Worm (Caenorhabditis elegans) whole organism, L1 larva: ENCODE measurements around the gene K09C8.2.

ENCODE experiments used
- F16B12.6 ChIP-seq: fragments of 150-350 bp; optimal IDR thresholded peaks from 2 replicates; lab custom pipeline; 2014; ENCODE audit warnings: missing biosample characterization, missing genetic modification characterization
- ama-1 ChIP-seq: fragments of 150-350 bp; optimal IDR thresholded peaks from 2 replicates; lab custom pipeline; 2014
- ceh-63 ChIP-seq: fragments of 200-800 bp; sonication (Bioruptor generic); optimal IDR thresholded peaks from 2 replicates; lab custom pipeline; 2018; ENCODE audit warnings: mild to moderate bottlenecking, missing genetic modification characterization, missing compliant biosample characterization
- ceh-88 ChIP-seq: fragments of 200-800 bp; sonication (Bioruptor generic); IDR thresholded peaks from 2 replicates; pipeline ENCODE4 v1.3.6; 2022; ENCODE audit warnings: missing genetic modification characterization, missing compliant biosample characterization
- ceh-90 ChIP-seq: sonication (generic microtip); optimal IDR thresholded peaks from 2 replicates; lab custom pipeline; 2016; ENCODE audit warnings: missing genetic modification characterization, missing compliant biosample characterization
- efl-1 ChIP-seq, 4 experiments: fragments of 150-350 bp; optimal IDR thresholded peaks in 3 of 4; peaks in 1 of 4; 1 replicate in 1 of 4; 2 replicates in 3 of 4; lab custom pipeline; 2014; ENCODE audit warnings: missing biosample characterization in 2 of 4, missing genetic modification characterization in 2 of 4, missing genetic modification reagents in 2 of 4
- efl-3 ChIP-seq: fragments of 200-800 bp; sonication (Bioruptor generic); optimal IDR thresholded peaks from 2 replicates; lab custom pipeline; 2018; ENCODE audit warnings: mild to moderate bottlenecking, missing genetic modification characterization, missing compliant biosample characterization
- egl-27 ChIP-seq, 2 experiments: fragments of 150-350 bp in 1 of 2; sonication (generic microtip); optimal IDR thresholded peaks; 3 replicates each; lab custom pipeline; 2017 to 2018; ENCODE audit warnings: missing biosample characterization in 2 of 2, missing genetic modification characterization in 2 of 2, missing genetic modification reagents in 2 of 2
- elt-2 ChIP-seq: sonication (generic microtip); optimal IDR thresholded peaks from 2 replicates; lab custom pipeline; 2016; ENCODE audit warnings: missing genetic modification characterization, mild to moderate bottlenecking, inconsistent platforms, missing compliant biosample characterization, missing genetic modification reagents
- fkh-4 ChIP-seq: sonication (generic microtip); optimal IDR thresholded peaks from 2 replicates; lab custom pipeline; 2016; ENCODE audit warnings: missing compliant biosample characterization, missing genetic modification characterization, borderline replicate concordance
- fkh-8 ChIP-seq: sonication (generic microtip); optimal IDR thresholded peaks from 2 replicates; lab custom pipeline; 2016; ENCODE audit warnings: mild to moderate bottlenecking, missing genetic modification characterization, missing compliant biosample characterization
- fos-1 ChIP-seq: fragments of 150-350 bp; optimal IDR thresholded peaks from 2 replicates; lab custom pipeline; 2014; ENCODE audit warnings: missing biosample characterization, missing genetic modification characterization
- grh-1 ChIP-seq: fragments of 200-800 bp; sonication (Bioruptor generic); IDR thresholded peaks from 2 replicates; pipeline ENCODE4 v1.3.6; 2022; ENCODE audit warnings: missing genetic modification reagents, missing genetic modification characterization, missing compliant biosample characterization
- hlh-4 ChIP-seq: sonication (generic microtip); optimal IDR thresholded peaks from 2 replicates; lab custom pipeline; 2016; ENCODE audit warnings: mild to moderate bottlenecking, missing genetic modification characterization, missing compliant biosample characterization
- irx-1 ChIP-seq: sonication (generic microtip); optimal IDR thresholded peaks from 2 replicates; lab custom pipeline; 2016; ENCODE audit warnings: missing genetic modification characterization, missing compliant biosample characterization
- isw-1 ChIP-seq: fragments of 200-800 bp; sonication (Bioruptor generic); IDR thresholded peaks from 2 replicates; pipeline ENCODE4 v1.3.6; 2022; ENCODE audit warnings: missing genetic modification characterization, missing compliant biosample characterization
- jun-1 ChIP-seq: fragments of 150-350 bp; optimal IDR thresholded peaks from 2 replicates; lab custom pipeline; 2014; ENCODE audit warnings: missing biosample characterization, missing genetic modification reagents, missing genetic modification characterization
- lin-39 ChIP-seq: fragments of 150-350 bp; optimal IDR thresholded peaks from 2 replicates; lab custom pipeline; 2014; ENCODE audit warnings: missing biosample characterization, missing genetic modification reagents, missing genetic modification characterization
- nhr-11 ChIP-seq: fragments of 150-350 bp; optimal IDR thresholded peaks from 2 replicates; lab custom pipeline; 2014; ENCODE audit warnings: missing biosample characterization, missing genetic modification characterization
- nhr-12 ChIP-seq: sonication (generic microtip); optimal IDR thresholded peaks from 2 replicates; lab custom pipeline; 2017; ENCODE audit warnings: missing biosample characterization, missing genetic modification characterization
- nhr-28 ChIP-seq: fragments of 150-350 bp; optimal IDR thresholded peaks from 2 replicates; lab custom pipeline; 2014; ENCODE audit warnings: missing biosample characterization, missing genetic modification characterization
- nhr-84 ChIP-seq: sonication (generic microtip); optimal IDR thresholded peaks from 2 replicates; lab custom pipeline; 2017; ENCODE audit warnings: missing biosample characterization, missing genetic modification characterization
- pag-3 ChIP-seq: sonication (generic microtip); optimal IDR thresholded peaks from 2 replicates; lab custom pipeline; 2017; ENCODE audit warnings: missing genetic modification characterization, mild to moderate bottlenecking, missing compliant biosample characterization, antibody characterized with exemption, borderline replicate concordance; ENCODE audit not compliant: insufficient read depth
- pqm-1 ChIP-seq: sonication (generic microtip); optimal IDR thresholded peaks from 3 replicates; lab custom pipeline; 2017; ENCODE audit warnings: missing biosample characterization, missing genetic modification characterization
- rnt-1 ChIP-seq: sonication (generic microtip); optimal IDR thresholded peaks from 2 replicates; lab custom pipeline; 2016; ENCODE audit warnings: mild to moderate bottlenecking, missing genetic modification characterization, moderate library complexity, missing compliant biosample characterization
- sup-37 ChIP-seq: fragments of 200-800 bp; sonication (Bioruptor generic); optimal IDR thresholded peaks from 2 replicates; lab custom pipeline; 2018; ENCODE audit warnings: mild to moderate bottlenecking, missing genetic modification characterization, missing compliant biosample characterization
- swsn-7 ChIP-seq: sonication (generic microtip); optimal IDR thresholded peaks from 2 replicates; lab custom pipeline; 2016; ENCODE audit warnings: missing genetic modification characterization, missing compliant biosample characterization
- tlp-1 ChIP-seq: fragments of 150-350 bp; optimal IDR thresholded peaks from 2 replicates; lab custom pipeline; 2014; ENCODE audit warnings: missing biosample characterization, missing genetic modification characterization
- vab-15 ChIP-seq: sonication (generic microtip); optimal IDR thresholded peaks from 2 replicates; lab custom pipeline; 2017; ENCODE audit warnings: missing genotype, mild to moderate bottlenecking, missing genetic modification characterization, missing compliant biosample characterization
- zag-1 ChIP-seq: fragments of 150-350 bp; optimal IDR thresholded peaks from 2 replicates; lab custom pipeline; 2014; ENCODE audit warnings: missing biosample characterization, missing genetic modification characterization
- zip-4 ChIP-seq: fragments of 200-800 bp; sonication (Bioruptor generic); optimal IDR thresholded peaks from 2 replicates; lab custom pipeline; 2018; ENCODE audit warnings: mild to moderate bottlenecking, missing genetic modification characterization, moderate library complexity, missing compliant biosample characterization
- ztf-11 ChIP-seq, 2 experiments: sonication (generic microtip); optimal IDR thresholded peaks; 2 replicates each; lab custom pipeline; 2016 to 2017; ENCODE audit warnings: missing genetic modification characterization in 2 of 2, missing biosample characterization in 1 of 2, missing compliant biosample characterization in 1 of 2
- ztf-4 ChIP-seq: fragments of 150-350 bp; optimal IDR thresholded peaks from 2 replicates; lab custom pipeline; 2014; ENCODE audit warnings: missing biosample characterization, missing genetic modification characterization

Gene K09C8.2

ce11 chrX:10976447-10977196 lies 17.4 kb downstream of the K09C8.2 start:
- TF ChIP-seq efl-1 (optimal IDR thresholded peaks at IDR 0.05; lab: Kevin White, UChicago) (no peak), efl-1 (GFP tag; optimal IDR thresholded peaks at IDR 0.05 in 1 of 2; lab: Kevin White, UChicago) (peak in 1 of 2 experiments; percentile 91), vab-15 (tag; lab: Kevin White, UChicago) (no peak)

ce11 chrX:10979186-10979585 lies 19.9 kb downstream of the K09C8.2 start, which contains the start of gene pxn-2:
Gene pxn-2 (minus strand): TSS chrX:10979286.
- no peak for TF ChIP-seq nhr-11 (tag; lab: Kevin White, UChicago)
- TF ChIP-seq pag-3: no peak
- TF ChIP-seq ceh-88: no peak
- TF ChIP-seq tlp-1: no peak
- no peak for TF ChIP-seq nhr-12 (tag; lab: Kevin White, UChicago)
- TF ChIP-seq fos-1 (tag; lab: Kevin White, UChicago): no peak
- TF ChIP-seq ztf-4 (tag; lab: Kevin White, UChicago): no peak
- TF ChIP-seq vab-15 (tag; lab: Kevin White, UChicago): no peak
- TF ChIP-seq ceh-90 (tag; lab: Kevin White, UChicago): no peak
- TF ChIP-seq F16B12.6 (tag; lab: Kevin White, UChicago): no peak
- no peak for TF ChIP-seq grh-1 (GFP tag; lab: Robert Waterston, UW)
- TF ChIP-seq, all 84 proteins: peak for 0

ce11 chrX:10981374-10981773 lies 22.1 kb downstream of the K09C8.2 start:
- TF ChIP-seq isw-1 (GFP tag; lab: Robert Waterston, UW): no peak
- TF ChIP-seq nhr-28 (tag; lab: Kevin White, UChicago): no peak
- TF ChIP-seq fkh-4: no peak
- TF ChIP-seq elt-2 (tag; lab: Kevin White, UChicago): no peak
- no peak for TF ChIP-seq ztf-11 (tag; optimal IDR thresholded peaks at IDR 0.05; lab: Kevin White, UChicago)
- TF ChIP-seq pqm-1: no peak
- no peak for TF ChIP-seq egl-27 (tag; optimal IDR thresholded peaks at IDR 0.05; lab: Kevin White, UChicago)
- TF ChIP-seq ceh-90 (tag; lab: Kevin White, UChicago): no peak
- TF ChIP-seq efl-3 (GFP tag; lab: Kevin White, UChicago): no peak
- no peak for TF ChIP-seq lin-39 (tag; lab: Kevin White, UChicago)
- TF ChIP-seq F16B12.6 (tag; lab: Kevin White, UChicago): no peak
- TF ChIP-seq ama-1 (lab: Kevin White, UChicago): no peak
- no peak for TF ChIP-seq pag-3
- no peak for TF ChIP-seq ceh-63 (GFP tag; lab: Kevin White, UChicago)

- no peak for TF ChIP-seq ztf-11 (tag; optimal IDR thresholded peaks at IDR 0.05; lab: Kevin White, UChicago)
- no peak for TF ChIP-seq hlh-4 (tag; lab: Kevin White, UChicago)
- TF ChIP-seq nhr-11 (tag; lab: Kevin White, UChicago): no peak
- no peak for TF ChIP-seq swsn-7 (tag; lab: Kevin White, UChicago)
- TF ChIP-seq irx-1 (tag; lab: Kevin White, UChicago): no peak
- TF ChIP-seq zip-4 (GFP tag; lab: Kevin White, UChicago): no peak
- TF ChIP-seq nhr-84 (tag; lab: Kevin White, UChicago): no peak
- no peak for TF ChIP-seq efl-1 (optimal IDR thresholded peaks at IDR 0.05; lab: Kevin White, UChicago)
- no peak for TF ChIP-seq efl-1 (GFP tag; optimal IDR thresholded peaks at IDR 0.05 in 1 of 2; lab: Kevin White, UChicago)
- no peak for TF ChIP-seq pag-3
- no peak for TF ChIP-seq zag-1
These were observed 22.8 kb downstream of the K09C8.2 start, which contains the start of gene ver-4 for ce11 chrX:10982051-10982450. Gene ver-4 (plus strand): TSS chrX:10982351.

ce11 chrX:10989286-10989685 lies 30.1 kb downstream of the K09C8.2 start:
- TF ChIP-seq jun-1 (tag; lab: Kevin White, UChicago) (no peak), ceh-90 (tag; lab: Kevin White, UChicago) (no peak), efl-1 (optimal IDR thresholded peaks at IDR 0.05; lab: Kevin White, UChicago) (no peak), efl-1 (GFP tag; optimal IDR thresholded peaks at IDR 0.05 in 1 of 2; lab: Kevin White, UChicago) (peak in 1 of 2 experiments; percentile 6), rnt-1 (tag; lab: Kevin White, UChicago) (no peak), sup-37 (GFP tag; lab: Kevin White, UChicago) (no peak), fkh-8 (tag; lab: Kevin White, UChicago) (no peak)
